Worm (Caenorhabditis elegans) whole organism, early embryonic: Measurements from ENCODE around the gene hpo-33.

Experiments
- B0310.2 ChIP-seq: sonication (generic microtip); optimal IDR thresholded peaks from 2 replicates; lab custom pipeline; 2016; ENCODE audit warnings: mild to moderate bottlenecking, missing genetic modification characterization, missing compliant biosample characterization
- F13C5.2 ChIP-seq: sonication (generic microtip); optimal IDR thresholded peaks from 2 replicates; lab custom pipeline; 2017; ENCODE audit warnings: mild to moderate bottlenecking, missing genetic modification characterization, inconsistent platforms, missing compliant biosample characterization
- aly-1 ChIP-seq: sonication (generic microtip); optimal IDR thresholded peaks from 2 replicates; lab custom pipeline; 2016; ENCODE audit warnings: missing genetic modification characterization, missing compliant biosample characterization
- ama-1 ChIP-seq: fragments of 150-350 bp; optimal IDR thresholded peaks from 2 replicates; lab custom pipeline; 2014
- ceh-13 ChIP-seq: fragments of 200-800 bp; sonication (Bioruptor generic); optimal IDR thresholded peaks from 2 replicates; lab custom pipeline; 2018; ENCODE audit warnings: mild to moderate bottlenecking, missing genetic modification characterization, missing compliant biosample characterization
- ceh-36 ChIP-seq: sonication (generic microtip); optimal IDR thresholded peaks from 2 replicates; lab custom pipeline; 2016; ENCODE audit warnings: missing genetic modification characterization, inconsistent platforms, missing compliant biosample characterization
- ets-7 ChIP-seq: sonication (generic microtip); optimal IDR thresholded peaks from 2 replicates; lab custom pipeline; 2016; ENCODE audit warnings: missing genotype, missing genetic modification characterization, missing compliant biosample characterization
- flt-1 ChIP-seq: fragments of 200-800 bp; sonication (Bioruptor generic); IDR thresholded peaks from 2 replicates; pipeline ENCODE4 v1.3.6; 2022; ENCODE audit warnings: missing genetic modification characterization, missing compliant biosample characterization
- hmbx-1 ChIP-seq: sonication (generic microtip); optimal IDR thresholded peaks from 2 replicates; lab custom pipeline; 2016; ENCODE audit warnings: mild to moderate bottlenecking, missing genetic modification characterization, missing compliant biosample characterization
- hmg-4 ChIP-seq: fragments of 200-800 bp; sonication (Bioruptor generic); optimal IDR thresholded peaks from 2 replicates; lab custom pipeline; 2018; ENCODE audit warnings: mild to moderate bottlenecking, missing genetic modification characterization, missing compliant biosample characterization
- hnd-1 ChIP-seq: sonication (generic microtip); optimal IDR thresholded peaks from 2 replicates; lab custom pipeline; 2016; ENCODE audit warnings: missing genetic modification characterization, missing compliant biosample characterization
- pes-1 ChIP-seq: fragments of 200-800 bp; sonication (Bioruptor generic); IDR thresholded peaks from 2 replicates; pipeline ENCODE4 v1.3.6; 2022; ENCODE audit warnings: missing genetic modification reagents, missing genetic modification characterization, missing compliant biosample characterization
- scrt-1 ChIP-seq: fragments of 200-800 bp; sonication (Bioruptor generic); IDR thresholded peaks from 2 replicates; pipeline ENCODE4 v1.3.6; 2022; ENCODE audit warnings: missing genetic modification characterization, missing compliant biosample characterization
- sea-1 ChIP-seq: fragments of 200-800 bp; sonication (Bioruptor generic); conservative IDR thresholded peaks from 2 replicates; pipeline ENCODE4 v1.3.6; 2022; ENCODE audit warnings: missing genetic modification characterization, missing compliant biosample characterization
- tbx-11 ChIP-seq: fragments of 200-800 bp; sonication (Bioruptor generic); IDR thresholded peaks from 2 replicates; pipeline ENCODE4 v1.3.6; 2022; ENCODE audit warnings: missing genetic modification characterization, missing compliant biosample characterization
- tbx-37 ChIP-seq: fragments of 200-800 bp; sonication (Bioruptor generic); conservative IDR thresholded peaks from 2 replicates; pipeline ENCODE4 v1.3.6; 2022; ENCODE audit warnings: missing genetic modification reagents, missing genetic modification characterization, missing compliant biosample characterization
- tra-4 ChIP-seq: sonication (generic microtip); optimal IDR thresholded peaks from 2 replicates; lab custom pipeline; 2017; ENCODE audit warnings: missing genetic modification characterization, missing compliant biosample characterization

hpo-33 gene

ce11 chrV:17042263-17042662 is at the start of gene hpo-33:
Gene hpo-33, plus strand, starts transcription at chrV:17042563.
- TF ChIP-seq tra-4 (tag; lab: Kevin White, UChicago) (no peak), flt-1 (GFP tag; lab: Robert Waterston, UW) (no peak), ama-1 (lab: Kevin White, UChicago) (no peak), sea-1 (GFP tag; lab: Robert Waterston, UW) (no peak), pes-1 (GFP tag; lab: Robert Waterston, UW) (no peak)

DNA sequence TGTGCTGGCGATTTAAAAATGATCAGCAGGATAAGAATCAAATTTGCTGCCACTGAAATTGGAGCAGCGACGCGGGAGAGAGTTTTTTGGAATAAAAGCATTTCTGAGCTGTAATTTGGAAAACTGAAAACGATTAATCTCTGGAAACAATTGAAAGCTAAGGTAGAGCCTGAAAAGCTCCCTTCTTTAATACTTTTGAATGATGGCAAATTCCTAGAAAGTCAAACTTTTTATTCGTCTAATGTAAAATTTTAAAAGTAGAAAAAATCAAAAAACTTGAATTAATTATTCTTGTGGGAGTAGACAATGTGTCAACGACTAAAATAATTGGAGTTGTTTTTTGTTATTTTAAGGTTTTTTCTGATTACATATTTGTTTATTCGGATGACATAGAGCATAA is 42.2 kb upstream of the hpo-33 start, which contains the start of gene str-217:
TSS of gene str-217 (minus strand) at position 101 of the 400 bp plus-strand sequence.
- TF ChIP-seq tbx-11 (GFP tag; lab: Robert Waterston, UW) (no peak), hmg-4 (no peak), hmbx-1 (tag; lab: Kevin White, UChicago) (no peak), sea-1 (GFP tag; lab: Robert Waterston, UW) (no peak), F13C5.2 (tag; lab: Kevin White, UChicago) (no peak), scrt-1 (GFP tag; lab: Robert Waterston, UW) (no peak), flt-1 (GFP tag; lab: Robert Waterston, UW) (no peak), hnd-1 (tag; lab: Kevin White, UChicago) (no peak), ets-7 (tag; lab: Kevin White, UChicago) (no peak), tbx-37 (GFP tag; lab: Robert Waterston, UW) (no peak), ceh-36 (tag; lab: Kevin White, UChicago) (no peak)

- no peak for TF ChIP-seq tra-4 (tag; lab: Kevin White, UChicago)
- no peak for TF ChIP-seq flt-1 (GFP tag; lab: Robert Waterston, UW)
- no peak for TF ChIP-seq aly-1 (tag; lab: Kevin White, UChicago)
- TF ChIP-seq hmg-4: no peak
- TF ChIP-seq scrt-1 (GFP tag; lab: Robert Waterston, UW): no peak
- TF ChIP-seq ceh-13 (GFP tag; lab: Kevin White, UChicago): no peak
- no peak for TF ChIP-seq tbx-37 (GFP tag; lab: Robert Waterston, UW)
- TF ChIP-seq B0310.2 (tag; lab: Kevin White, UChicago): no peak
- no peak for TF ChIP-seq pes-1 (GFP tag; lab: Robert Waterston, UW)
Observed at ce11 chrV:17000635-17001034, 41.7 kb upstream of the hpo-33 start.

- no peak for TF ChIP-seq ceh-36 (tag; lab: Kevin White, UChicago)
- TF ChIP-seq ets-7 (tag; lab: Kevin White, UChicago): no peak
- no peak for TF ChIP-seq ama-1 (lab: Kevin White, UChicago)
- TF ChIP-seq hnd-1 (tag; lab: Kevin White, UChicago): no peak
- no peak for TF ChIP-seq B0310.2 (tag; lab: Kevin White, UChicago)
- TF ChIP-seq pes-1 (GFP tag; lab: Robert Waterston, UW): no peak
- TF ChIP-seq hmbx-1 (tag; lab: Kevin White, UChicago): no peak
- no peak for TF ChIP-seq tbx-11 (GFP tag; lab: Robert Waterston, UW)
- no peak for TF ChIP-seq tra-4 (tag; lab: Kevin White, UChicago)
- no peak for TF ChIP-seq F13C5.2 (tag; lab: Kevin White, UChicago)
- TF ChIP-seq tbx-37 (GFP tag; lab: Robert Waterston, UW): no peak
- TF ChIP-seq flt-1 (GFP tag; lab: Robert Waterston, UW): no peak
- no peak for TF ChIP-seq scrt-1 (GFP tag; lab: Robert Waterston, UW)
Observed at ce11 chrV:17001167-17001566, 41.2 kb upstream of the hpo-33 start, which contains the start of gene sri-9. Gene sri-9, plus strand, starts transcription at chrV:17001467.

ce11 chrV:17005189-17005588 is 37.2 kb upstream of the hpo-33 start, which contains the start of gene srh-131:
Gene srh-131, plus strand, starts transcription at chrV:17005489.
- TF ChIP-seq pes-1 (GFP tag; lab: Robert Waterston, UW): no peak
- TF ChIP-seq flt-1 (GFP tag; lab: Robert Waterston, UW): no peak
- no peak for TF ChIP-seq ama-1 (lab: Kevin White, UChicago)
- TF ChIP-seq tbx-11 (GFP tag; lab: Robert Waterston, UW): no peak
- no peak for TF ChIP-seq ceh-13 (GFP tag; lab: Kevin White, UChicago)
- TF ChIP-seq ets-7 (tag; lab: Kevin White, UChicago): no peak
- no peak for TF ChIP-seq F13C5.2 (tag; lab: Kevin White, UChicago)
- no peak for TF ChIP-seq hmg-4
- TF ChIP-seq B0310.2 (tag; lab: Kevin White, UChicago): no peak
- no peak for TF ChIP-seq scrt-1 (GFP tag; lab: Robert Waterston, UW)
- TF ChIP-seq hmbx-1 (tag; lab: Kevin White, UChicago): no peak
- no peak for TF ChIP-seq tbx-37 (GFP tag; lab: Robert Waterston, UW)
- no peak for TF ChIP-seq hnd-1 (tag; lab: Kevin White, UChicago)
- TF ChIP-seq sea-1 (GFP tag; lab: Robert Waterston, UW): no peak
- no peak for TF ChIP-seq aly-1 (tag; lab: Kevin White, UChicago)
- TF ChIP-seq ceh-36 (tag; lab: Kevin White, UChicago): no peak
- TF ChIP-seq tra-4 (tag; lab: Kevin White, UChicago): no peak

ce11 chrV:17008302-17008701 is 34.1 kb upstream of the hpo-33 start, which contains the start of gene sri-69:
Gene sri-69, minus strand, starts transcription at chrV:17008402.
- no peak for TF ChIP-seq ceh-13 (GFP tag; lab: Kevin White, UChicago)
- TF ChIP-seq ets-7 (tag; lab: Kevin White, UChicago): no peak
- no peak for TF ChIP-seq tbx-11 (GFP tag; lab: Robert Waterston, UW)
- TF ChIP-seq ceh-36 (tag; lab: Kevin White, UChicago): no peak
- no peak for TF ChIP-seq B0310.2 (tag; lab: Kevin White, UChicago)
- TF ChIP-seq ama-1 (lab: Kevin White, UChicago): no peak
- no peak for TF ChIP-seq flt-1 (GFP tag; lab: Robert Waterston, UW)
- no peak for TF ChIP-seq scrt-1 (GFP tag; lab: Robert Waterston, UW)
- no peak for TF ChIP-seq aly-1 (tag; lab: Kevin White, UChicago)
- TF ChIP-seq pes-1 (GFP tag; lab: Robert Waterston, UW): no peak
- no peak for TF ChIP-seq hnd-1 (tag; lab: Kevin White, UChicago)
- TF ChIP-seq hmg-4: no peak
- TF ChIP-seq F13C5.2 (tag; lab: Kevin White, UChicago): no peak
- no peak for TF ChIP-seq tra-4 (tag; lab: Kevin White, UChicago)
